Fruit fly (Drosophila melanogaster): Measurements from ENCODE around the gene CG34447.

CG34447 gene

dm6 chr2L:2373818-2374746 lies 45.7 kb downstream of the CG34447 start, which contains the start of the genes CG3609 and CG15390 (continued):
- TF ChIP-seq CG2129 (GFP tag; IDR thresholded peaks at IDR 0.05; ENCODE audit: partially characterized antibody) (no peak), tin (GFP tag; optimal IDR thresholded peaks at IDR 0.05) (peak; percentile 82), salm (tag; optimal IDR thresholded peaks at IDR 0.05) (peak; percentile 9), zen2 (GFP tag; IDR thresholded peaks at IDR 0.05; ENCODE audit: partially characterized antibody) (no peak), dmrt99B (tag; optimal IDR thresholded peaks at IDR 0.05) (peak; percentile 63), abd-A (tag; optimal IDR thresholded peaks at IDR 0.05) (peak; percentile 97), CG15073 (GFP tag; optimal IDR thresholded peaks at IDR 0.05) (no peak), gro (GFP tag; optimal IDR thresholded peaks at IDR 0.05) (peak; percentile 97), CG32532 (GFP tag; IDR thresholded peaks at IDR 0.05) (peak; percentile 91), ci (GFP tag; IDR thresholded peaks at IDR 0.05) (peak; percentile 92), Ada2b (GFP tag; IDR thresholded peaks at IDR 0.05) (peak; percentile 74), Bteb2 (GFP tag; optimal IDR thresholded peaks at IDR 0.05) (peak; percentile 87), CG14860 (GFP tag; IDR thresholded peaks at IDR 0.05; ENCODE audit: partially characterized antibody) (no peak), CG5180 (GFP tag; optimal IDR thresholded peaks at IDR 0.05) (no peak), Eip74EF (GFP tag; optimal IDR thresholded peaks at IDR 0.05) (peak in 1 of 2 experiments; percentile 75), btn (GFP tag; optimal IDR thresholded peaks at IDR 0.05) (peak; percentile 77), ase (GFP tag; IDR thresholded peaks at IDR 0.05) (peak; percentile 45; the same call in 1 of the 3 replicates), sr (GFP tag; IDR thresholded peaks at IDR 0.05) (peak; percentile 15; the same call in 1 of the 3 replicates), CG31224 (GFP tag; IDR thresholded peaks at IDR 0.05) (peak; percentile 70), Hmr (GFP tag; optimal IDR thresholded peaks at IDR 0.05) (peak; percentile 77), Sry-δ (GFP tag; optimal IDR thresholded peaks at IDR 0.05) (peak; percentile 66), Mes4 (GFP tag; optimal IDR thresholded peaks at IDR 0.05) (peak; percentile 82), Elba2 (GFP tag; optimal IDR thresholded peaks at IDR 0.05) (no peak), hbn (GFP tag; IDR thresholded peaks at IDR 0.05; ENCODE audit: partially characterized antibody) (peak; percentile 32; the same call in 1 of the 2 replicates), crol (GFP tag; IDR thresholded peaks at IDR 0.05) (no peak), CG9797 (GFP tag; optimal IDR thresholded peaks at IDR 0.05) (no peak), CG8281 (tag; optimal IDR thresholded peaks at IDR 0.05) (no peak), Usf (GFP tag; optimal IDR thresholded peaks at IDR 0.05) (peak; percentile 44), sens (GFP tag) (peak; percentile 97), cato (GFP tag; optimal IDR thresholded peaks at IDR 0.05; ENCODE audit: borderline replicate concordance) (peak; percentile 41), peb (GFP tag; IDR thresholded peaks at IDR 0.05) (0 out of 2 replicates have a peak, but pooled peaks have one; percentile 14), wdn (GFP tag; IDR thresholded peaks at IDR 0.05) (peak; percentile 69), CG4404 (GFP tag; IDR thresholded peaks at IDR 0.05) (peak; percentile 51), nom (GFP tag; optimal IDR thresholded peaks at IDR 0.05) (peak; percentile 83), pho (GFP tag; optimal IDR thresholded peaks at IDR 0.05) (peak; percentile 91), kni (GFP tag; optimal IDR thresholded peaks at IDR 0.05) (peak; percentile 41), Oaz (GFP tag; IDR thresholded peaks at IDR 0.05) (peak; percentile 39), az2 (GFP tag; optimal IDR thresholded peaks at IDR 0.05) (peak; percentile 99), CG3281 (GFP tag; optimal IDR thresholded peaks at IDR 0.05) (peak; percentile 66), Kr (GFP tag; optimal IDR thresholded peaks at IDR 0.05) (no peak), CG8478 (optimal IDR thresholded peaks at IDR 0.05) (no peak), pan (optimal IDR thresholded peaks at IDR 0.05) (no peak), pan (GFP tag; optimal IDR thresholded peaks at IDR 0.05 in 1 of 2, IDR thresholded peaks at IDR 0.05 in 1 of 2) (peak in 1 of 2 experiments; percentile 75), unc-4 (GFP tag; IDR thresholded peaks at IDR 0.05; ENCODE audit: partially characterized antibody) (peak; percentile 55; the same call in 1 of the 2 replicates), zfh1 (GFP tag; IDR thresholded peaks at IDR 0.05) (peak; percentile 92), Hr3 (GFP tag; optimal IDR thresholded peaks at IDR 0.05) (peak; percentile 44), fd64A (GFP tag; optimal IDR thresholded peaks at IDR 0.05) (no peak), CG6765 (GFP tag; optimal IDR thresholded peaks at IDR 0.05) (no peak), sob (GFP tag; IDR thresholded peaks at IDR 0.05) (peak; percentile 89)

Measured in whole organism, embryonic.